Worm (Caenorhabditis elegans) whole organism, early embryonic: ENCODE data around the gene str-101.

Experiments used
- B0310.2 ChIP-seq: sonication (generic microtip); optimal IDR thresholded peaks from 2 replicates; lab custom pipeline; 2016; ENCODE audit warnings: mild to moderate bottlenecking, missing genetic modification characterization, missing compliant biosample characterization
- ama-1 ChIP-seq: fragments of 150-350 bp; optimal IDR thresholded peaks from 2 replicates; lab custom pipeline; 2014
- flt-1 ChIP-seq: fragments of 200-800 bp; sonication (Bioruptor generic); IDR thresholded peaks from 2 replicates; pipeline ENCODE4 v1.3.6; 2022; ENCODE audit warnings: missing genetic modification characterization, missing compliant biosample characterization
- tbx-37 ChIP-seq: fragments of 200-800 bp; sonication (Bioruptor generic); conservative IDR thresholded peaks from 2 replicates; pipeline ENCODE4 v1.3.6; 2022; ENCODE audit warnings: missing genetic modification reagents, missing genetic modification characterization, missing compliant biosample characterization

DNA sequence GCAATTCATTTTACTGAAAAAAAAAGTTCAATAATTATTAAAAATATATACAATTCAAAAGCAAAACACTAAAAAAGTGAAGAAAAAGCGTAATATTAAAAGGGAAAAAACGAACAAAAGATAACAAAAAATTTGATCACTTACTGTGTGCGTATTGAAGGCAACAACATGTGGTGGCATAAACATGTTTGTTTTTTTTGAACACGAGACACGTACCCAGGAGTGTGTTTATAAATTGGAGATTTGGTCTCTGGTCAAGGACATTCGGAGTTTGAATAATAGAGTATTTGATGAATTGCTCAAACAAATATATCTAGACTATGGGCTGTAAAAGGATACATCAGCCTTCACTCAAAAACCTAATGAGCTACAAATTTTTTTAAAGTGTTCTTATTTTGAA, 3.8 kb upstream of the str-101 start:
- TF ChIP-seq B0310.2 (tag; lab: Kevin White, UChicago) (no peak), ama-1 (lab: Kevin White, UChicago) (no peak), tbx-37 (no peak), flt-1 (no peak)
